Worm (Caenorhabditis elegans) whole organism, early embryonic: ENCODE results near the gene F56B3.6.

ENCODE experiments used
- B0310.2 ChIP-seq: sonication (generic microtip); optimal IDR thresholded peaks from 2 replicates; lab custom pipeline; 2016; ENCODE audit warnings: mild to moderate bottlenecking, missing genetic modification characterization, missing compliant biosample characterization
- F13C5.2 ChIP-seq: sonication (generic microtip); optimal IDR thresholded peaks from 2 replicates; lab custom pipeline; 2017; ENCODE audit warnings: mild to moderate bottlenecking, missing genetic modification characterization, inconsistent platforms, missing compliant biosample characterization
- aly-1 ChIP-seq: sonication (generic microtip); optimal IDR thresholded peaks from 2 replicates; lab custom pipeline; 2016; ENCODE audit warnings: missing genetic modification characterization, missing compliant biosample characterization
- ama-1 ChIP-seq: fragments of 150-350 bp; optimal IDR thresholded peaks from 2 replicates; lab custom pipeline; 2014
- ceh-13 ChIP-seq: fragments of 200-800 bp; sonication (Bioruptor generic); optimal IDR thresholded peaks from 2 replicates; lab custom pipeline; 2018; ENCODE audit warnings: mild to moderate bottlenecking, missing genetic modification characterization, missing compliant biosample characterization
- ceh-36 ChIP-seq: sonication (generic microtip); optimal IDR thresholded peaks from 2 replicates; lab custom pipeline; 2016; ENCODE audit warnings: missing genetic modification characterization, inconsistent platforms, missing compliant biosample characterization
- ets-7 ChIP-seq: sonication (generic microtip); optimal IDR thresholded peaks from 2 replicates; lab custom pipeline; 2016; ENCODE audit warnings: missing genotype, missing genetic modification characterization, missing compliant biosample characterization
- flt-1 ChIP-seq: fragments of 200-800 bp; sonication (Bioruptor generic); IDR thresholded peaks from 2 replicates; pipeline ENCODE4 v1.3.6; 2022; ENCODE audit warnings: missing genetic modification characterization, missing compliant biosample characterization
- hmbx-1 ChIP-seq: sonication (generic microtip); optimal IDR thresholded peaks from 2 replicates; lab custom pipeline; 2016; ENCODE audit warnings: mild to moderate bottlenecking, missing genetic modification characterization, missing compliant biosample characterization
- hmg-4 ChIP-seq: fragments of 200-800 bp; sonication (Bioruptor generic); optimal IDR thresholded peaks from 2 replicates; lab custom pipeline; 2018; ENCODE audit warnings: mild to moderate bottlenecking, missing genetic modification characterization, missing compliant biosample characterization
- hnd-1 ChIP-seq: sonication (generic microtip); optimal IDR thresholded peaks from 2 replicates; lab custom pipeline; 2016; ENCODE audit warnings: missing genetic modification characterization, missing compliant biosample characterization
- pes-1 ChIP-seq: fragments of 200-800 bp; sonication (Bioruptor generic); IDR thresholded peaks from 2 replicates; pipeline ENCODE4 v1.3.6; 2022; ENCODE audit warnings: missing genetic modification reagents, missing genetic modification characterization, missing compliant biosample characterization
- scrt-1 ChIP-seq: fragments of 200-800 bp; sonication (Bioruptor generic); IDR thresholded peaks from 2 replicates; pipeline ENCODE4 v1.3.6; 2022; ENCODE audit warnings: missing genetic modification characterization, missing compliant biosample characterization
- sea-1 ChIP-seq: fragments of 200-800 bp; sonication (Bioruptor generic); conservative IDR thresholded peaks from 2 replicates; pipeline ENCODE4 v1.3.6; 2022; ENCODE audit warnings: missing genetic modification characterization, missing compliant biosample characterization
- tbx-11 ChIP-seq: fragments of 200-800 bp; sonication (Bioruptor generic); IDR thresholded peaks from 2 replicates; pipeline ENCODE4 v1.3.6; 2022; ENCODE audit warnings: missing genetic modification characterization, missing compliant biosample characterization
- tbx-37 ChIP-seq: fragments of 200-800 bp; sonication (Bioruptor generic); conservative IDR thresholded peaks from 2 replicates; pipeline ENCODE4 v1.3.6; 2022; ENCODE audit warnings: missing genetic modification reagents, missing genetic modification characterization, missing compliant biosample characterization
- tra-4 ChIP-seq: sonication (generic microtip); optimal IDR thresholded peaks from 2 replicates; lab custom pipeline; 2017; ENCODE audit warnings: missing genetic modification characterization, missing compliant biosample characterization

The F56B3.6 gene

DNA sequence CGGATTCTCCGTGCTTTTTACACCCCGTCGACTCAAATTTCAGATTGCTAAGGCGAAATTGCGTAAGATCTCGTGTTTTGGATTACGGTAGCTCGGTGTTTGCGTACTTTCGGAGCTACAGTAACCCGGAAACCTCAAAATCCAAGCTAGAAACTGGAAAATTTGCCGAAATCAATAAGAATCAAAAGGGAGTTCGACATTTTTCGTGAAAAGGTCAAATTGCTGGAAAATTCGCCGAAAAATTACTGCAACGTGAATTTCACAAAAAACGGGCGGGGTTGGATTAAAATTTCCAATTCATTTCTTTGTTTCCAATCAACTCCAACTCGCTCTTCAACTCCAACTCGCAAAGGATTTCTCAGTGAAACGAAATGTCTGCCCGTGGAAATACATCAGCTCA is at the start of gene F56B3.6:
TSS of gene F56B3.6 (plus strand) at position 301 of the 400 bp plus-strand sequence.
- TF ChIP-seq hnd-1 (tag; lab: Kevin White, UChicago) (no peak), ama-1 (lab: Kevin White, UChicago) (no peak), B0310.2 (tag; lab: Kevin White, UChicago) (no peak), F13C5.2 (tag; lab: Kevin White, UChicago) (no peak), ceh-36 (no peak), scrt-1 (GFP tag; lab: Robert Waterston, UW) (no peak), pes-1 (GFP tag; lab: Robert Waterston, UW) (no peak), hmg-4 (no peak), sea-1 (GFP tag; lab: Robert Waterston, UW) (no peak), tbx-37 (GFP tag; lab: Robert Waterston, UW) (no peak), ceh-13 (GFP tag; lab: Kevin White, UChicago) (no peak), aly-1 (tag; lab: Kevin White, UChicago) (no peak), ets-7 (tag; lab: Kevin White, UChicago) (no peak), tra-4 (tag; lab: Kevin White, UChicago) (no peak), hmbx-1 (no peak), tbx-11 (GFP tag; lab: Robert Waterston, UW) (no peak), flt-1 (GFP tag; lab: Robert Waterston, UW) (no peak)

DNA sequence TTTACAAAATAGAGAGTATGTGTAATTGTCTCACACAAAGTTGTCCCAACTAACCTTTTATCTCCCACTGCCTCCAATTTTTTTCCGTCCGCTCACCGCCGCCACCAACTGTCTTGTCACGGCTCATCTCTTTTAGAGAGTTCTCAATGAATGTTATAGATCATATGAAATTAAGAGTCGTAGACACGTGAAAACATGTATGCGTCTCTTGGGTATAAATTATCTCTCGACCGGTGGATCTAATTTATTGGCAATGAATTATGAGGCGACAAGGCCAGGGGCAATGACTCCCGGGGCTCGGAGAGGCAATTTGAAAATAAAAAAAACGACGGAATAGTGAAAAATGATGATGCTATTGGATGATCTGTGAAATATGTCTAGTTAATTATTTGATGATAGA is 47.2 kb upstream of the F56B3.6 start:
- TF ChIP-seq tra-4 (tag; lab: Kevin White, UChicago) (no peak), ceh-36 (no peak), tbx-11 (GFP tag; lab: Robert Waterston, UW) (no peak), ceh-13 (GFP tag; lab: Kevin White, UChicago) (no peak), hmg-4 (no peak), ama-1 (lab: Kevin White, UChicago) (no peak), hmbx-1 (no peak), aly-1 (tag; lab: Kevin White, UChicago) (no peak), tbx-37 (GFP tag; lab: Robert Waterston, UW) (no peak), B0310.2 (tag; lab: Kevin White, UChicago) (no peak), hnd-1 (tag; lab: Kevin White, UChicago) (no peak), sea-1 (GFP tag; lab: Robert Waterston, UW) (no peak), pes-1 (GFP tag; lab: Robert Waterston, UW) (no peak), ets-7 (tag; lab: Kevin White, UChicago) (no peak), flt-1 (GFP tag; lab: Robert Waterston, UW) (no peak), scrt-1 (GFP tag; lab: Robert Waterston, UW) (no peak), F13C5.2 (tag; lab: Kevin White, UChicago) (no peak)

DNA sequence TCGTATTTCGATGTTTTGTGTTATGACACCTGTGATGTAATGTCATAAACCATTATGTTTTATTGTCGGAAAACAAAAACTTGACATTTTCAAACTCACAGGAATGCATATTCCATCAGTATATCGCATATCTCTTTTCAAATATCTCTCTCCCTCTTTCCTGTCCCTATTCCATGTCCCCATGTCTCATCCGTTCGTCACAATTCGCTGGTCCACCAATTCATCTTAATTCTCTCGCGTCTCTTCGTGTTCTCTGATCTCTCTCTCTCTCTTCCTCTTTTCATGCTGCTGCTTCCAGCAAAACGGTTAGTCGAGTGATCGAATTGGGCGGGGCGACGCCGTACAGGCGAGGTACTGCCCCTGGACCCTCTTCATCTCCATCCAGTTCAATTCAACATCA is 46.0 kb upstream of the F56B3.6 start:
- TF ChIP-seq hmbx-1 = no peak

DNA sequence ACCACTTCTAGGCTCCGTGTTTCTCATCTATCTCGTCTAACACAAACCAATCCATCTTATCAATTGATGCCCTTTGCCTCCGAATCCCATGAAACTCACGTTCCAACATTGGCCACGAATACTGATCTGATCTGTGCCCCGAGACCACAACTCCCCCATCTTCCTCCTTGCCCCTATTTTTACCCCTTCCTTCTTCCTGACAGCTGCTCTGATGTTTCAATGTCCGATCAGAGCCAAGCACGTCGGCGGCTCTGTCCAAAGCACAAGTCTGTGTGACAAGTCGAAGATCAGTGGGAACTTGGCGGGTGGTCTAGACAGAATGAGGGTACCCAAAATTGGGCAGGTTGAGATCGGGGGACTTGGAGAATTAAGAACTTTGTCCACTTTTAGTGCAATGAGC is 41.5 kb upstream of the F56B3.6 start:
- TF ChIP-seq tra-4 (tag; lab: Kevin White, UChicago) (no peak), ceh-36 (no peak), scrt-1 (GFP tag; lab: Robert Waterston, UW) (no peak), ets-7 (tag; lab: Kevin White, UChicago) (no peak), sea-1 (GFP tag; lab: Robert Waterston, UW) (no peak), B0310.2 (tag; lab: Kevin White, UChicago) (no peak), ceh-13 (GFP tag; lab: Kevin White, UChicago) (no peak), F13C5.2 (tag; lab: Kevin White, UChicago) (no peak), pes-1 (GFP tag; lab: Robert Waterston, UW) (no peak), tbx-37 (GFP tag; lab: Robert Waterston, UW) (no peak), aly-1 (tag; lab: Kevin White, UChicago) (no peak)

DNA sequence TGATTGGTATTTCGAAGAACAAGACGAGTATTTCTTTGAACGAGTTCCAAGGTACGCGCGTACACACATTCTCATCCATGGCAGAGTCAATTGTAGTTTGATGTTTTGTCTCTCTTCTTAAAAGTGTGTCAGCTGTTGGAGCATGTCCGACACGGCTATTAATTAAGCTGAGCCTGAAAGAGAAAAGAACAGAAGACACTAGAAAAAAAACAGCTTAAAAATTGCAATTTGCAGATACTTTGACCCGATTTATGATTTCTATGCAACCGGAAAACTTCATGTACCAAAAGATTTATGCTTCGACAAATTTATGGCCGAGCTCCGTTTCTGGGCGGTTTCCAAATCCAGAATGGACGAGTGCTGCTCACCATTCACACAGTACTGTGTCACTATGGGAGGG is 38.3 kb upstream of the F56B3.6 start:
- no peak for TF ChIP-seq hmg-4
- TF ChIP-seq flt-1 (GFP tag; lab: Robert Waterston, UW) = no peak
- no peak for TF ChIP-seq tbx-11 (GFP tag; lab: Robert Waterston, UW)
- no peak for TF ChIP-seq ets-7 (tag; lab: Kevin White, UChicago)
- TF ChIP-seq hnd-1 (tag; lab: Kevin White, UChicago) = no peak
- no peak for TF ChIP-seq pes-1 (GFP tag; lab: Robert Waterston, UW)
- no peak for TF ChIP-seq tra-4 (tag; lab: Kevin White, UChicago)
- TF ChIP-seq ceh-36 = no peak
- no peak for TF ChIP-seq F13C5.2 (tag; lab: Kevin White, UChicago)
- TF ChIP-seq ceh-13 (GFP tag; lab: Kevin White, UChicago) = no peak
- TF ChIP-seq scrt-1 (GFP tag; lab: Robert Waterston, UW) = no peak
- TF ChIP-seq aly-1 (tag; lab: Kevin White, UChicago) = no peak
- TF ChIP-seq hmbx-1 = no peak
- TF ChIP-seq tbx-37 (GFP tag; lab: Robert Waterston, UW) = no peak
- TF ChIP-seq sea-1 (GFP tag; lab: Robert Waterston, UW) = no peak
- TF ChIP-seq ama-1 (lab: Kevin White, UChicago) = no peak
- no peak for TF ChIP-seq B0310.2 (tag; lab: Kevin White, UChicago)

ce11 chrIV:754357-754972 is 33.4 kb upstream of the F56B3.6 start:
- TF ChIP-seq B0310.2 (tag; lab: Kevin White, UChicago) (no peak), ama-1 (lab: Kevin White, UChicago) (no peak), hmbx-1 (no peak), pes-1 (GFP tag; lab: Robert Waterston, UW) (no peak), tbx-11 (GFP tag; lab: Robert Waterston, UW) (no peak), hmg-4 (no peak), tbx-37 (GFP tag; lab: Robert Waterston, UW) (no peak), sea-1 (GFP tag; lab: Robert Waterston, UW) (no peak), flt-1 (GFP tag; lab: Robert Waterston, UW) (no peak), aly-1 (tag; lab: Kevin White, UChicago) (no peak), ceh-13 (GFP tag; lab: Kevin White, UChicago) (no peak), hnd-1 (tag; lab: Kevin White, UChicago) (no peak), ets-7 (tag; lab: Kevin White, UChicago) (no peak), tra-4 (tag; lab: Kevin White, UChicago) (no peak), scrt-1 (GFP tag; lab: Robert Waterston, UW) (no peak), F13C5.2 (tag; lab: Kevin White, UChicago) (no peak), ceh-36 (no peak)
